Worm (Caenorhabditis elegans): ENCODE data around the gene C06C3.3.

C06C3.3 gene

ce11 chrII:9369394-9369793, 2.9 kb downstream of the C06C3.3 start:
- no peak for TF ChIP-seq tlf-1 (GFP tag; optimal IDR thresholded peaks at IDR 0.05)
- TF ChIP-seq lsy-27 (tag; optimal IDR thresholded peaks at IDR 0.05; ENCODE audit: borderline replicate concordance, insufficient read depth): no peak
- no peak for TF ChIP-seq Y53F4B.3 (GFP tag; IDR thresholded peaks at IDR 0.05)
- no peak for TF ChIP-seq K11D2.4 (GFP tag; IDR thresholded peaks at IDR 0.05)
- TF ChIP-seq mcd-1 (GFP tag; IDR thresholded peaks at IDR 0.05): no peak
- no peak for TF ChIP-seq F57A8.1 (GFP tag; optimal IDR thresholded peaks at IDR 0.05)
- TF ChIP-seq madf-8 (GFP tag; conservative IDR thresholded peaks at IDR 0.05): no peak
- TF ChIP-seq hsf-1 (GFP tag; IDR thresholded peaks at IDR 0.05): no peak
- TF ChIP-seq rcor-1 (GFP tag; IDR thresholded peaks at IDR 0.05): no peak
- TF ChIP-seq hlh-12 (tag; optimal IDR thresholded peaks at IDR 0.05): no peak
- no peak for TF ChIP-seq Y79H2A.3 (GFP tag; conservative IDR thresholded peaks at IDR 0.05)
- no peak for TF ChIP-seq ceh-58 (GFP tag; IDR thresholded peaks at IDR 0.05)
- no peak for TF ChIP-seq F55B11.4 (tag; optimal IDR thresholded peaks at IDR 0.05; ENCODE audit: borderline replicate concordance, insufficient read depth)
- TF ChIP-seq zim-3 (tag; optimal IDR thresholded peaks at IDR 0.05): no peak
- TF ChIP-seq B0261.1 (tag; optimal IDR thresholded peaks at IDR 0.05): no peak

- no peak for TF ChIP-seq aptf-2 (GFP tag; conservative IDR thresholded peaks at IDR 0.05)
- no peak for TF ChIP-seq lsl-1 (GFP tag; optimal IDR thresholded peaks at IDR 0.05)
- no peak for TF ChIP-seq K12H6.12 (tag; optimal IDR thresholded peaks at IDR 0.05)
- TF ChIP-seq F57A8.1 (GFP tag; optimal IDR thresholded peaks at IDR 0.05): no peak
- no peak for TF ChIP-seq snpc-1.3 (tag; optimal IDR thresholded peaks at IDR 0.05; ENCODE audit: insufficient read depth)
- no peak for TF ChIP-seq let-607 (tag; optimal IDR thresholded peaks at IDR 0.05)
- no peak for TF ChIP-seq egl-18 (GFP tag; IDR thresholded peaks at IDR 0.05)
These were observed 10.0 kb downstream of the C06C3.3 start for ce11 chrII:9362249-9362648.

- TF ChIP-seq tlf-1 (GFP tag; optimal IDR thresholded peaks at IDR 0.05) (no peak), atf-7 (tag; optimal IDR thresholded peaks at IDR 0.05) (no peak), F33H1.4 (GFP tag; IDR thresholded peaks at IDR 0.05) (no peak), snpc-1.3 (tag; optimal IDR thresholded peaks at IDR 0.05; ENCODE audit: insufficient read depth) (no peak), Y56A3A.18 (GFP tag; IDR thresholded peaks at IDR 0.05) (no peak), efl-1 (GFP tag; optimal IDR thresholded peaks at IDR 0.05) (no peak), rpc-1 (optimal IDR thresholded peaks at IDR 0.05) (no peak), rpc-1 (tag; optimal IDR thresholded peaks at IDR 0.05) (no peak), akir-1 (GFP tag; optimal IDR thresholded peaks at IDR 0.05) (no peak), mes-4 (tag; optimal IDR thresholded peaks at IDR 0.05) (no peak), bed-2 (GFP tag; IDR thresholded peaks at IDR 0.05) (no peak)
These were observed 14.1 kb downstream of the C06C3.3 start, which contains the start of gene mel-11 for ce11 chrII:9358230-9358629. mel-11 (plus strand) TSS chrII:9358530.

- no peak for TF ChIP-seq lin-54 (GFP tag; optimal IDR thresholded peaks at IDR 0.05)
- peak; percentile 43; the same call in 1 of the 2 replicates for TF ChIP-seq zfh-2 (GFP tag; conservative IDR thresholded peaks at IDR 0.05)
- 0 out of 2 replicates have a peak, but pooled peaks have one; percentile 8 for TF ChIP-seq rcor-1 (GFP tag; IDR thresholded peaks at IDR 0.05)
- TF ChIP-seq lin-40 (tag; optimal IDR thresholded peaks at IDR 0.05): peak; percentile 8
- peak; percentile 39 for TF ChIP-seq attf-5 (GFP tag; optimal IDR thresholded peaks at IDR 0.05)
- no peak for TF ChIP-seq cebp-1 (GFP tag; IDR thresholded peaks at IDR 0.05)
- peak; percentile 43 for TF ChIP-seq cebp-1 (tag; optimal IDR thresholded peaks at IDR 0.05)
- TF ChIP-seq ceh-27 (GFP tag; optimal IDR thresholded peaks at IDR 0.05): peak; percentile 10
- 0 out of 2 replicates have a peak, but pooled peaks have one; percentile 54 for TF ChIP-seq nfyb-1 (GFP tag; IDR thresholded peaks at IDR 0.05)
- peak; percentile 46; the same call in 1 of the 2 replicates for TF ChIP-seq dox-1 (GFP tag; IDR thresholded peaks at IDR 0.05)
- TF ChIP-seq ekl-4 (GFP tag; IDR thresholded peaks at IDR 0.05): 0 out of 2 replicates have a peak, but pooled peaks have one; percentile 23
- no peak for TF ChIP-seq lsy-27 (tag; optimal IDR thresholded peaks at IDR 0.05; ENCODE audit: borderline replicate concordance, insufficient read depth)
- TF ChIP-seq efl-1 (GFP tag; optimal IDR thresholded peaks at IDR 0.05): no peak
- peak; percentile 9 for TF ChIP-seq tbp1 (GFP tag; optimal IDR thresholded peaks at IDR 0.05)
- peak; percentile 83 for TF ChIP-seq hmg-1.2 (GFP tag; IDR thresholded peaks at IDR 0.05)
These were observed 15.6 kb downstream of the C06C3.3 start for ce11 chrII:9356723-9357122.
